Worm (Caenorhabditis elegans) whole organism, L1 larva: Measurements from ENCODE around the gene grd-9.

Source experiments
- alr-1 ChIP-seq: fragments of 200-800 bp; sonication (Bioruptor generic); optimal IDR thresholded peaks from 2 replicates; lab custom pipeline; 2018; ENCODE audit warnings: borderline replicate concordance, mild to moderate bottlenecking, missing genetic modification characterization, missing compliant biosample characterization
- aly-2 ChIP-seq: fragments of 150-350 bp; optimal IDR thresholded peaks from 2 replicates; lab custom pipeline; 2014; ENCODE audit warnings: missing biosample characterization, missing genetic modification characterization
- ama-1 ChIP-seq: fragments of 150-350 bp; optimal IDR thresholded peaks from 2 replicates; lab custom pipeline; 2014
- hlh-17 ChIP-seq: fragments of 200-800 bp; sonication (Bioruptor generic); optimal IDR thresholded peaks from 2 replicates; lab custom pipeline; 2018; ENCODE audit warnings: missing genetic modification characterization, mild to moderate bottlenecking, missing compliant biosample characterization, moderate library complexity, borderline replicate concordance
- jun-1 ChIP-seq: fragments of 150-350 bp; optimal IDR thresholded peaks from 2 replicates; lab custom pipeline; 2014; ENCODE audit warnings: missing biosample characterization, missing genetic modification reagents, missing genetic modification characterization
- mdl-1 ChIP-seq, 2 experiments: fragments of 150-350 bp; optimal IDR thresholded peaks; 2 replicates each; lab custom pipeline; 2014 to 2017; ENCODE audit warnings: missing biosample characterization in 2 of 2, missing genetic modification characterization in 2 of 2, inconsistent platforms in 1 of 2
- unc-62 ChIP-seq: fragments of 150-350 bp; optimal IDR thresholded peaks from 2 replicates; lab custom pipeline; 2014; ENCODE audit warnings: missing biosample characterization, missing genetic modification reagents, missing genetic modification characterization
- xbp-1 ChIP-seq: sonication (generic microtip); optimal IDR thresholded peaks from 2 replicates; lab custom pipeline; 2016; ENCODE audit warnings: missing genetic modification characterization, missing compliant biosample characterization

- no peak for TF ChIP-seq ama-1
- TF ChIP-seq hlh-17 (GFP tag; lab: Kevin White, UChicago) = no peak
- TF ChIP-seq unc-62 (GFP tag; lab: Kevin White, UChicago) = no peak
- no peak for TF ChIP-seq jun-1 (tag; lab: Kevin White, UChicago)
- TF ChIP-seq mdl-1 (tag; optimal IDR thresholded peaks at IDR 0.05; lab: Kevin White, UChicago) = no peak
- no peak for TF ChIP-seq xbp-1 (tag; lab: Kevin White, UChicago)
- no peak for TF ChIP-seq aly-2 (tag; lab: Kevin White, UChicago)
- no peak for TF ChIP-seq alr-1
Measured at ce11 chrV:5891204-5891603, 3.9 kb upstream of the grd-9 start.
